Worm (Caenorhabditis elegans): Measurements from ENCODE around the gene C44B12.9.
A peak's percentile ranks its signal among the peaks of the same experiment; 100 is the strongest.

Gene C44B12.9

ce11 chrIV:1054736-1055135, 49.7 kb downstream of the C44B12.9 start, which contains the start of gene dcap-1 (continued):
- TF ChIP-seq fkh-4 (tag; optimal IDR thresholded peaks at IDR 0.05; ENCODE audit: borderline replicate concordance), result no peak
- TF ChIP-seq fkh-8 (tag; optimal IDR thresholded peaks at IDR 0.05), result no peak
- TF ChIP-seq efl-3 (GFP tag; optimal IDR thresholded peaks at IDR 0.05), result no peak
- TF ChIP-seq sptf-1 (tag; optimal IDR thresholded peaks at IDR 0.05), result no peak
- no peak for TF ChIP-seq hpl-2 (GFP tag; optimal IDR thresholded peaks at IDR 0.05)
- TF ChIP-seq rnt-1 (tag; optimal IDR thresholded peaks at IDR 0.05), result peak; percentile 6
- TF ChIP-seq hlh-17 (GFP tag; optimal IDR thresholded peaks at IDR 0.05; ENCODE audit: borderline replicate concordance), result no peak
- TF ChIP-seq tlp-1 (tag; optimal IDR thresholded peaks at IDR 0.05), result no peak
- no peak for TF ChIP-seq lin-39 (tag; optimal IDR thresholded peaks at IDR 0.05)
- peak; percentile 48 to 63 for TF ChIP-seq efl-1 (optimal IDR thresholded peaks at IDR 0.05)
- TF ChIP-seq efl-1 (GFP tag; optimal IDR thresholded peaks at IDR 0.05 in 1 of 2), result peak; percentile 60 to 91
- TF ChIP-seq mab-9 (GFP tag; IDR thresholded peaks at IDR 0.05), result no peak
- TF ChIP-seq nhr-20 (tag; optimal IDR thresholded peaks at IDR 0.05), result peak; percentile 2
- TF ChIP-seq ceh-82 (tag; optimal IDR thresholded peaks at IDR 0.05), result peak in 2 of 3 experiments; percentile 36 to 53
- TF ChIP-seq nhr-77 (tag; optimal IDR thresholded peaks at IDR 0.05), result no peak
- no peak for TF ChIP-seq ceh-8 (GFP tag; optimal IDR thresholded peaks at IDR 0.05)
- no peak for TF ChIP-seq zag-1 (tag; optimal IDR thresholded peaks at IDR 0.05)
- TF ChIP-seq swsn-7 (tag; optimal IDR thresholded peaks at IDR 0.05), result peak; percentile 31
- TF ChIP-seq vab-15 (tag; optimal IDR thresholded peaks at IDR 0.05), result no peak
- TF ChIP-seq xbp-1 (tag; optimal IDR thresholded peaks at IDR 0.05), result peak; percentile 37
- no peak for TF ChIP-seq egl-27 (tag; optimal IDR thresholded peaks at IDR 0.05)
- no peak for TF ChIP-seq nhr-84 (tag; optimal IDR thresholded peaks at IDR 0.05)
- no peak for TF ChIP-seq aha-1 (tag; optimal IDR thresholded peaks at IDR 0.05)
- peak; percentile 74 for TF ChIP-seq nhr-85 (tag)
- TF ChIP-seq ces-1 (GFP tag; optimal IDR thresholded peaks at IDR 0.05), result no peak
- TF ChIP-seq sup-37 (GFP tag; optimal IDR thresholded peaks at IDR 0.05), result no peak
- TF ChIP-seq fkh-10 (GFP tag; optimal IDR thresholded peaks at IDR 0.05), result no peak
- TF ChIP-seq zip-4 (GFP tag; optimal IDR thresholded peaks at IDR 0.05), result no peak
- no peak for TF ChIP-seq nhr-28 (tag; optimal IDR thresholded peaks at IDR 0.05)
- TF ChIP-seq dsc-1 (tag; optimal IDR thresholded peaks at IDR 0.05), result no peak
- peak; percentile 46 to 59 for TF ChIP-seq lin-35 (GFP tag; optimal IDR thresholded peaks at IDR 0.05)
- TF ChIP-seq unc-30 (tag; optimal IDR thresholded peaks at IDR 0.05), result no peak
- TF ChIP-seq ama-1 (optimal IDR thresholded peaks at IDR 0.05), result no peak
- no peak for TF ChIP-seq pax-3 (tag; optimal IDR thresholded peaks at IDR 0.05)
- no peak for TF ChIP-seq nhr-90 (tag; optimal IDR thresholded peaks at IDR 0.05; ENCODE audit: poor library complexity)
- TF ChIP-seq nhr-237 (tag; optimal IDR thresholded peaks at IDR 0.05), result no peak
- TF ChIP-seq jun-1 (tag; optimal IDR thresholded peaks at IDR 0.05), result no peak
- peak; percentile 19 for TF ChIP-seq snpc-4 (tag; optimal IDR thresholded peaks at IDR 0.05)
- no peak for TF ChIP-seq mef-2 (tag; optimal IDR thresholded peaks at IDR 0.05)
- no peak for TF ChIP-seq mdl-1 (tag; optimal IDR thresholded peaks at IDR 0.05)
- TF ChIP-seq lir-3 (tag; optimal IDR thresholded peaks at IDR 0.05; ENCODE audit: poor library complexity), result no peak
- no peak for TF ChIP-seq lin-14 (GFP tag; optimal IDR thresholded peaks at IDR 0.05)
- TF ChIP-seq unc-62 (GFP tag; optimal IDR thresholded peaks at IDR 0.05), result no peak
- no peak for TF ChIP-seq ztf-11 (tag; optimal IDR thresholded peaks at IDR 0.05)
- no peak for TF ChIP-seq ceh-90 (tag; optimal IDR thresholded peaks at IDR 0.05)
- no peak for TF ChIP-seq elt-3 (tag; optimal IDR thresholded peaks at IDR 0.05)
- TF ChIP-seq unc-86 (tag; optimal IDR thresholded peaks at IDR 0.05), result no peak
- no peak for TF ChIP-seq alr-1 (tag; optimal IDR thresholded peaks at IDR 0.05; ENCODE audit: borderline replicate concordance)
- no peak for TF ChIP-seq unc-98 (GFP tag; IDR thresholded peaks at IDR 0.05)
- TF ChIP-seq irx-1 (tag; optimal IDR thresholded peaks at IDR 0.05), result no peak
- TF ChIP-seq fos-1 (tag; optimal IDR thresholded peaks at IDR 0.05), result no peak
- TF ChIP-seq sox-4 (tag; optimal IDR thresholded peaks at IDR 0.05), result no peak
- no peak for TF ChIP-seq elt-2 (tag; optimal IDR thresholded peaks at IDR 0.05)
- peak; percentile 49 to 69 for TF ChIP-seq lsy-2 (tag; optimal IDR thresholded peaks at IDR 0.05)
